Worm (Caenorhabditis elegans): ENCODE data around the gene clec-149.

DNA sequence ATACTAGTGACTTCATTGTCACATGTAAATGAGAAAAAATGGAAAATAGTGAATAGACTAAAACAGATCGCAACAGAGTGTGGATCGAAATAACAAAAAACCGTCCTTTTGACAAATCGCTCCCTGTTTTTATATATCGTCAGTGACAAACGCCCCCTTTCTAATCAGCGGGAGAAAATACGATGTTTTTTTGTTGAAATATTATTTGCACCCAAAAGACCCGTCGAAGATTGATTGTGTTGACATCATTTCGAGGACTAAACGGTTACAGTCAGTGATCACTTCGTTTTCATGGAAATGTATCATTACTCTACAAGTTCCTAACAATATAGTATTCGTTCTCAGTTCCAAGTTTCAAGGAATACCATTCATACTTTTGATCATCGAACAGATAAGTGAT, 16.5 kb downstream of the clec-149 start, which contains the start of gene dos-3:
- TF ChIP-seq nhr-232 (tag; optimal IDR thresholded peaks at IDR 0.05) = no peak
- no peak for TF ChIP-seq ama-1 (optimal IDR thresholded peaks at IDR 0.05)
- no peak for TF ChIP-seq fax-1 (tag; optimal IDR thresholded peaks at IDR 0.05)

Measured in whole organism, late embryonic.